Worm (Caenorhabditis elegans) whole organism, L4/young adult: ENCODE measurements around the gene F44E2.3.
A peak's percentile ranks its signal among the peaks of the same experiment; 100 is the strongest.

ENCODE experiments used
- W03F9.2 ChIP-seq: fragments of 150-350 bp; optimal IDR thresholded peaks from 2 replicates; lab custom pipeline; 2014; ENCODE audit warnings: missing biosample characterization, missing genetic modification characterization
- dao-5 ChIP-seq: sonication (generic microtip); optimal IDR thresholded peaks from 2 replicates; lab custom pipeline; 2016; ENCODE audit warnings: missing genotype, missing genetic modification characterization, moderate library complexity, missing compliant biosample characterization
- him-1 ChIP-seq: sonication (generic microtip); optimal IDR thresholded peaks from 2 replicates; lab custom pipeline; 2016; ENCODE audit warnings: missing genotype, missing genetic modification reagents, missing genetic modification characterization, missing compliant biosample characterization

DNA sequence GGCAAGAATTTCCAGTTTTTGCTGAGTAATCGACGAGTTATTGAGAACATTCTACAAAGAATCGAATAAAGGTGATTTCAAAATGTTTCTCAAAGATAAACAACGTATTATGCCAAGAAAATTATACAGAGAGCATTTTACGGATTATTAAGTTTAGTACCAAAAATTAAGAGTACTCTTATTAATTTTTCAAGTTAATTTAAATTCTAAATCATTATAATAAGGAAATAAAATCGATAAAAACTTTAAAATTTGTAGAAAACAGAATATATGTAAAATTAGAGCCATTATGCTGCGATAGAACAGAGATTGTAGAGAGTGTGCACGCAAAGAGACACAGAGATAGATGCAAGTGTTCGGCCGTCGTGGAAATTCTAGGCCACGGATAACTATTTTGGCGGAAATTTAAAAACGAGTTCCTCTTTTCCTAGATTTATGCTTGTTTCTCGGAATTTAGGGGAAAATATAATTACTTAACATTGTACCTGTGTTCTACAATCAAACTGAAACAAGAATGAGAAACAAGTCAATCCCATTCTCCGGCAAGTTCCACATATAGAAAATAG, 21.5 kb upstream of the F44E2.3 start, which contains the start of gene F44E2.9:
- no peak for TF ChIP-seq him-1 (tag; lab: Kevin White, UChicago)
- TF ChIP-seq dao-5, result no peak
- peak; percentile 85 for TF ChIP-seq W03F9.2 (tag; lab: Kevin White, UChicago)
